Worm (Caenorhabditis elegans) whole organism, L2 larva: ENCODE results near the gene R07B1.11.

Source experiments
- C34F6.9 ChIP-seq: fragments of 150-350 bp; optimal IDR thresholded peaks from 2 replicates; lab custom pipeline; 2014; ENCODE audit warnings: missing biosample characterization, missing genetic modification characterization
- F13H6.1 ChIP-seq: sonication (generic microtip); optimal IDR thresholded peaks from 2 replicates; lab custom pipeline; 2016; ENCODE audit warnings: missing genetic modification characterization, missing compliant biosample characterization
- R02D3.7 ChIP-seq: fragments of 150-350 bp; optimal IDR thresholded peaks from 2 replicates; lab custom pipeline; 2014; ENCODE audit warnings: missing biosample characterization, missing genetic modification characterization
- blmp-1 ChIP-seq: sonication (generic microtip); optimal IDR thresholded peaks from 2 replicates; lab custom pipeline; 2017; ENCODE audit warnings: missing genetic modification characterization, mild to moderate bottlenecking, missing compliant biosample characterization, antibody characterized with exemption, moderate library complexity; ENCODE audit not compliant: insufficient read depth
- ceh-16 ChIP-seq: fragments of 150-350 bp; optimal IDR thresholded peaks from 2 replicates; lab custom pipeline; 2014; ENCODE audit warnings: missing biosample characterization, missing genetic modification characterization
- crh-2 ChIP-seq: sonication (generic microtip); optimal IDR thresholded peaks from 2 replicates; lab custom pipeline; 2017; ENCODE audit warnings: missing biosample characterization, missing genetic modification characterization
- egl-27 ChIP-seq: sonication (generic microtip); optimal IDR thresholded peaks from 3 replicates; lab custom pipeline; 2017; ENCODE audit warnings: missing biosample characterization, missing genetic modification reagents, missing genetic modification characterization
- elt-1 ChIP-seq: fragments of 150-350 bp; optimal IDR thresholded peaks from 2 replicates; lab custom pipeline; 2014; ENCODE audit warnings: missing biosample characterization, missing genetic modification characterization
- elt-3 ChIP-seq: sonication (generic microtip); optimal IDR thresholded peaks from 2 replicates; lab custom pipeline; 2017; ENCODE audit warnings: missing biosample characterization, missing genetic modification characterization
- fos-1 ChIP-seq: fragments of 150-350 bp; optimal IDR thresholded peaks from 2 replicates; lab custom pipeline; 2014; ENCODE audit warnings: missing biosample characterization, missing genetic modification characterization
- gmeb-1 ChIP-seq: fragments of 150-350 bp; optimal IDR thresholded peaks from 2 replicates; lab custom pipeline; 2014; ENCODE audit warnings: missing biosample characterization, missing genetic modification characterization
- lin-11 ChIP-seq: fragments of 150-350 bp; sonication (generic microtip); optimal IDR thresholded peaks from 2 replicates; lab custom pipeline; 2014; ENCODE audit warnings: missing biosample characterization, missing genetic modification characterization, inconsistent platforms, mixed read lengths
- lin-13 ChIP-seq: fragments of 150-350 bp; optimal IDR thresholded peaks from 2 replicates; lab custom pipeline; 2014; ENCODE audit warnings: missing biosample characterization, missing genetic modification reagents, missing genetic modification characterization
- lsy-2 ChIP-seq, 2 experiments: fragments of 150-350 bp in 1 of 2; sonication (generic microtip) in 1 of 2; optimal IDR thresholded peaks; 2 replicates each; lab custom pipeline; 2014 to 2017; ENCODE audit warnings: missing biosample characterization in 2 of 2, missing genetic modification characterization in 2 of 2
- mab-5 ChIP-seq: fragments of 150-350 bp; optimal IDR thresholded peaks from 2 replicates; lab custom pipeline; 2014; ENCODE audit warnings: missing biosample characterization, missing genetic modification characterization
- mbf-1 ChIP-seq: sonication (generic microtip); optimal IDR thresholded peaks from 2 replicates; lab custom pipeline; 2017; ENCODE audit warnings: missing biosample characterization, missing genetic modification characterization
- mdl-1 ChIP-seq, 2 experiments: fragments of 150-350 bp in 1 of 2; sonication (generic microtip) in 1 of 2; optimal IDR thresholded peaks; 2 replicates each; lab custom pipeline; 2017; ENCODE audit warnings: missing biosample characterization in 2 of 2, missing genetic modification characterization in 2 of 2
- nhr-11 ChIP-seq: fragments of 150-350 bp; optimal IDR thresholded peaks from 2 replicates; lab custom pipeline; 2014; ENCODE audit warnings: missing biosample characterization, missing genetic modification characterization
- nhr-129 ChIP-seq: fragments of 150-350 bp; optimal IDR thresholded peaks from 2 replicates; lab custom pipeline; 2014; ENCODE audit warnings: missing biosample characterization, missing genetic modification characterization
- nhr-21 ChIP-seq: fragments of 150-350 bp; optimal IDR thresholded peaks from 2 replicates; lab custom pipeline; 2014; ENCODE audit warnings: missing biosample characterization, missing genetic modification characterization
- nhr-23 ChIP-seq: fragments of 150-350 bp; optimal IDR thresholded peaks from 2 replicates; lab custom pipeline; 2014; ENCODE audit warnings: missing biosample characterization, missing genetic modification reagents, missing genetic modification characterization
- nhr-25 ChIP-seq: fragments of 150-350 bp; sonication (generic microtip); optimal IDR thresholded peaks from 3 replicates; lab custom pipeline; 2014; ENCODE audit warnings: missing biosample characterization, missing genetic modification characterization
- skn-1 ChIP-seq: sonication (generic microtip); optimal IDR thresholded peaks from 2 replicates; lab custom pipeline; 2017; ENCODE audit warnings: missing biosample characterization, missing genetic modification characterization
- sma-3 ChIP-seq: sonication (generic microtip); optimal IDR thresholded peaks from 2 replicates; lab custom pipeline; 2016; ENCODE audit warnings: missing genetic modification reagents, missing genetic modification characterization, missing compliant biosample characterization
- sma-9 ChIP-seq, 2 experiments: fragments of 150-350 bp in 1 of 2; sonication (generic microtip) in 1 of 2; optimal IDR thresholded peaks; 2 replicates each; lab custom pipeline; 2014 to 2016; ENCODE audit warnings: missing genetic modification characterization in 2 of 2, mild to moderate bottlenecking in 1 of 2, missing biosample characterization in 1 of 2, missing compliant biosample characterization in 1 of 2, missing genetic modification reagents in 1 of 2, moderate library complexity in 1 of 2
- snpc-4 ChIP-seq: fragments of 150-350 bp; optimal IDR thresholded peaks from 2 replicates; lab custom pipeline; 2014; ENCODE audit warnings: missing biosample characterization, missing genetic modification characterization
- unc-39 ChIP-seq: fragments of 150-350 bp; optimal IDR thresholded peaks from 2 replicates; lab custom pipeline; 2014; ENCODE audit warnings: missing biosample characterization, missing genetic modification characterization
- unc-55 ChIP-seq: fragments of 150-350 bp; sonication (generic microtip); optimal IDR thresholded peaks from 3 replicates; lab custom pipeline; 2014; ENCODE audit warnings: missing biosample characterization, missing genetic modification reagents, missing genetic modification characterization
- unc-62 ChIP-seq: fragments of 150-350 bp; optimal IDR thresholded peaks from 2 replicates; lab custom pipeline; 2014; ENCODE audit warnings: missing biosample characterization, missing genetic modification reagents, missing genetic modification characterization
- zag-1 ChIP-seq: fragments of 150-350 bp; optimal IDR thresholded peaks from 2 replicates; lab custom pipeline; 2014; ENCODE audit warnings: missing biosample characterization, missing genetic modification characterization
- ztf-1 ChIP-seq: fragments of 200-800 bp; sonication (Bioruptor generic); conservative IDR thresholded peaks from 2 replicates; pipeline ENCODE4 v1.3.6; 2022; ENCODE audit warnings: missing genetic modification characterization, missing compliant biosample characterization
- ztf-11 ChIP-seq: sonication (generic microtip); optimal IDR thresholded peaks from 2 replicates; lab custom pipeline; 2017; ENCODE audit warnings: missing biosample characterization, missing genetic modification characterization
- ztf-4 ChIP-seq: fragments of 150-350 bp; optimal IDR thresholded peaks from 2 replicates; lab custom pipeline; 2014; ENCODE audit warnings: missing biosample characterization, missing genetic modification characterization

The R07B1.11 gene

DNA sequence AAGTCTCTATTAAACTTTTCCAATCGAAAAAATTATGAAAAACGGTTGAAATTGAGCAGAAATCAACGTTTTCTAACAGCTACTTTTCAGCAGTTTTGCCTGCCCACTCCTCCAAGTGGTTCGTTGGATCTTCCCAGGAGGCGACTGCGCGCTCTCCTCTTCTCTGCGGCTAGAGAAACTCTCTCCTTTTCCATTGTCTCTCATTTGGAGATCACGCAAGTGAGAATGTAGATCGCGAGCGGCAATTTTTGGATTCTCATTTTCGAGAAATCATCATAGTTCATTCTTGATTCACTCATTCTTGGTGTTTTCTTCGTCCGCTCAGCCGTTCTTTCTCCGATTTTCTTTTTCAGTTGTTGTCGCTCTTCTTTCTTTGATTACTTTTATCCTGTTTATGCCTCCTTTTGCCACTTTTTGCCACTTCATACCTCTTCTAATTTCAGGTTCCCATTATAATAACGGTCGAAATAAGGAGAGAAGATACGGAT, 27.2 kb downstream of the R07B1.11 start, which contains the start of gene mrp-4:
Gene mrp-4, plus strand, starts transcription at position 438 of the 488 bp plus-strand sequence.
- TF ChIP-seq mbf-1 (tag; lab: Kevin White, UChicago) (no peak), blmp-1 (tag; lab: Kevin White, UChicago) (no peak), elt-1 (tag; lab: Kevin White, UChicago) (no peak), unc-62 (GFP tag; lab: Kevin White, UChicago) (no peak)

DNA sequence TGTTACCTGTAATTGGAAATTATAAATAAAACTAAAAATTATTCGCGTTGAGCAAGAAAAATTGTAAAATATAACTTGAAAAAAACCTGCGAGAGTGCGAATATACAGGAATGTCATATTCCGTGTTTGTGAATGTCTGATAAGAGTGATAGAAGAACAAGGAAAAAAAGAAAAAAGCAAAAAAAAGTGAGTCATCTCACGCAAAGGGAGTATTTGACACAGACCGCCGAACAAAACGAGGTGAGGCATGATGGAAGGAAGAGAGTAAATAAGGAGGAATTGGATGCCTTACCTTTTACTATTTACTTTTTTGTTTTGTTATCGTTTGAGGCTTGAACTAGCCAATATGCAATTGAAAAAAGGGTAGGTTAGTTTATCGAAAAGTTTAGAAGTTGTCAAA, 35.6 kb downstream of the R07B1.11 start, which contains the start of gene F21G4.1:
Gene F21G4.1, minus strand, starts transcription at position 6 of the 400 bp plus-strand sequence.
- TF ChIP-seq fos-1 (tag; lab: Kevin White, UChicago) (peak; percentile 97), crh-2 (tag; lab: Kevin White, UChicago) (peak; percentile 17), mab-5 (tag; lab: Kevin White, UChicago) (no peak)
- TF ChIP-seq, all 48 proteins: peak for 2

DNA sequence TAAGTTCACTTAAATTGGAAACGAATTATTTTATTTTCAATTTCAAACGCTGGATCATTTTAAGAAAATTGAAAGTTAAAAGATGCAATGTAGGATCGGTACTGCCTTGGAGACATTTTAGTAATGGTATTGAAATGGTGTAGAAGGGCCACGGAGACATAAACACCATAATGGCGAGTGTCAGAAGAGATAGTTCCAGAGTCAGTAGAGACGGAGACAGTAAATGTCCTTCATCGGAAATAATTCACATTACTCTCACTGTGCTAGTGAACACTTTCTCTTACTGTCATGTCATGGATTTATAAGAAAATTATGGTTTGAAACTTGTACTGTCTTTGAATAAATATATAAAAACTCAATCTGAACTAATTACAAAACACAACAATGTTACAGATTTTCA, 36.4 kb downstream of the R07B1.11 start:
- TF ChIP-seq mdl-1 (tag; optimal IDR thresholded peaks at IDR 0.05; lab: Kevin White, UChicago) (no peak), blmp-1 (tag; lab: Kevin White, UChicago) (peak; percentile 76)
- TF ChIP-seq, all 48 proteins: peak for 1

DNA sequence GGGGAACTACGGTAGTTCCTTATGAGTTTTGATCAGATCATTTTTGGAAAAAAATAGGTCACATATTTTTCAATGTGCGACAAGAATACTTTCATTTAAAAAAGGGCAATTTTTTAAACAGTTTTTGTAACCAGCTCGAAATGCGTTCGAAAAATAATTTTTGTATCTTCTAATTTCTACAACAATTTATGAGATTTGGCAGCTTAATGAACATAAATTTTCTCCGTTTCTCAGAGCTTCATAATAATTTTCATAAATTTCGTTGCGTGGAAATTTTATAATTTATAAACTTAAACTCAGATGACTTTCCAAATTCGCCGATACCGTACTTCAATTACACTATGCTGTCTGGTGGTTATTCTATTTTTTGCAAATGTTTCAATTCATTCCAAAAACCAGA, 38.1 kb downstream of the R07B1.11 start, which contains the start of gene F21G4.3:
Gene F21G4.3, plus strand, starts transcription at position 301 of the 400 bp plus-strand sequence.
- TF ChIP-seq unc-62 (GFP tag; lab: Kevin White, UChicago) = no peak
- TF ChIP-seq snpc-4 (tag; lab: Kevin White, UChicago) = no peak
- no peak for TF ChIP-seq F13H6.1 (tag; lab: Kevin White, UChicago)
- TF ChIP-seq zag-1 (tag; lab: Kevin White, UChicago) = no peak
- no peak for TF ChIP-seq ztf-11
- no peak for TF ChIP-seq ztf-4 (tag; lab: Kevin White, UChicago)
- TF ChIP-seq sma-3 (GFP tag; lab: Kevin White, UChicago) = no peak
- no peak for TF ChIP-seq fos-1 (tag; lab: Kevin White, UChicago)
- TF ChIP-seq nhr-11 (tag; lab: Kevin White, UChicago) = no peak
- TF ChIP-seq gmeb-1 (tag; lab: Kevin White, UChicago) = no peak
- no peak for TF ChIP-seq elt-1 (tag; lab: Kevin White, UChicago)
- TF ChIP-seq skn-1 = no peak
- no peak for TF ChIP-seq R02D3.7
- no peak for TF ChIP-seq elt-3 (tag; lab: Kevin White, UChicago)
- no peak for TF ChIP-seq unc-39 (tag; lab: Kevin White, UChicago)

DNA sequence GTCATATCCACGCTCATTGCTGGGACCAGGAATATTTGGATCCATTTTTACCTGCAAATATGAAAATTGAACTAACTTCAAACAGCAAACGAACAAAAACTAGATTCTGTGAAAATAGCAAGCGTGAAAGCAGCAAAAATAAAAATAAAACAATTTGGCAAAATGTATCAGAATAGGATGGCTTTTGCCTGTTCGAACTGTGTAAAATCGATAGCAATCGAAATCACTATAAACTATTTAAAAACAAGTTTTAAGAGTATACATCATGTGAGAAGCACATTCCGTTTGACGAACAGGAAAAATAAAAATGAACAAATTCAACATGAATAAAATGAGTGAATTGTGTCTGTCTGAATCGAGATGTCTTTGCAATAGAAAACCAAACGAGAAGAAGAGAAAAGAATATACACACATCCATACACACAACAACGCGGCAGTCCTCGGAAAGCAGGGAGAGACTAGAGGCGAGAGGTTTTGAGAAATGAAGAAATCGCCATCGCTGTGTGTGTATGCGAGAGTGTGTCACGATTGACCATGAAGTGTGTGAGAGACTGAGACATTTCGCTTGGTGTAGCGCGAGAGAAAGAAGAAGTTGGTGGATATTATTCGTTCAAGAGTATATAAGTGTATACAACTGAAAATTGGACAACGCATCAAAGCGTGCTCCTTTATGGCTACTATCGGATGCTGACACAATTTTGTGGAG, 42.9 kb downstream of the R07B1.11 start, which contains the start of gene phf-34:
Gene phf-34, minus strand, starts transcription at position 51 of the 706 bp plus-strand sequence.
- peak; percentile 9 for TF ChIP-seq lin-11 (tag; lab: Kevin White, UChicago)
- TF ChIP-seq ztf-1 (GFP tag; lab: Robert Waterston, UW) = no peak
- TF ChIP-seq lin-13 (GFP tag; lab: Kevin White, UChicago) = peak; percentile 37
- no peak for TF ChIP-seq snpc-4 (tag; lab: Kevin White, UChicago)
- peak; percentile 76 for TF ChIP-seq unc-55 (GFP tag; lab: Kevin White, UChicago)
- peak; percentile 66 for TF ChIP-seq zag-1 (tag; lab: Kevin White, UChicago)
- no peak for TF ChIP-seq unc-39 (tag; lab: Kevin White, UChicago)
- TF ChIP-seq egl-27 = no peak
- TF ChIP-seq mdl-1 (tag; optimal IDR thresholded peaks at IDR 0.05; lab: Kevin White, UChicago) = peak in 1 of 2 experiments; percentile 17
- TF ChIP-seq C34F6.9 = peak; percentile 65
- TF ChIP-seq mab-5 (tag; lab: Kevin White, UChicago) = peak; percentile 12
- TF ChIP-seq nhr-129 (tag; lab: Kevin White, UChicago) = peak; percentile 84
- TF ChIP-seq fos-1 (tag; lab: Kevin White, UChicago) = peak; percentile 33
- no peak for TF ChIP-seq elt-3 (tag; lab: Kevin White, UChicago)
- no peak for TF ChIP-seq sma-3 (GFP tag; lab: Kevin White, UChicago)
- peak; percentile 67 for TF ChIP-seq crh-2 (tag; lab: Kevin White, UChicago)
- TF ChIP-seq gmeb-1 (tag; lab: Kevin White, UChicago) = no peak
- TF ChIP-seq sma-9 (GFP tag; optimal IDR thresholded peaks at IDR 0.05; lab: Kevin White, UChicago) = peak; percentile 35
- no peak for TF ChIP-seq sma-9 (tag; optimal IDR thresholded peaks at IDR 0.05; lab: Kevin White, UChicago)
- peak; percentile 17 for TF ChIP-seq nhr-21 (tag; lab: Kevin White, UChicago)
- TF ChIP-seq ceh-16 = no peak
- TF ChIP-seq lsy-2 (tag; optimal IDR thresholded peaks at IDR 0.05; lab: Kevin White, UChicago) = peak in 1 of 2 experiments; percentile 58
- TF ChIP-seq nhr-25 (tag; lab: Kevin White, UChicago) = peak; percentile 49
- no peak for TF ChIP-seq nhr-23 (tag; lab: Kevin White, UChicago)
- peak; percentile 71 for TF ChIP-seq F13H6.1 (tag; lab: Kevin White, UChicago)
- TF ChIP-seq, all 48 proteins: peak for 15
